Worm (Caenorhabditis elegans) whole organism, L1 larva: ENCODE data around the gene T05A8.6.

ENCODE experiments used
- fkh-10 ChIP-seq: sonication (generic microtip); optimal IDR thresholded peaks from 2 replicates; lab custom pipeline; 2017; ENCODE audit warnings: missing biosample characterization, missing genetic modification reagents, missing genetic modification characterization
- hpl-2 ChIP-seq: fragments of 150-350 bp; optimal IDR thresholded peaks from 2 replicates; lab custom pipeline; 2014; ENCODE audit warnings: missing biosample characterization, missing genetic modification reagents, missing genetic modification characterization

DNA sequence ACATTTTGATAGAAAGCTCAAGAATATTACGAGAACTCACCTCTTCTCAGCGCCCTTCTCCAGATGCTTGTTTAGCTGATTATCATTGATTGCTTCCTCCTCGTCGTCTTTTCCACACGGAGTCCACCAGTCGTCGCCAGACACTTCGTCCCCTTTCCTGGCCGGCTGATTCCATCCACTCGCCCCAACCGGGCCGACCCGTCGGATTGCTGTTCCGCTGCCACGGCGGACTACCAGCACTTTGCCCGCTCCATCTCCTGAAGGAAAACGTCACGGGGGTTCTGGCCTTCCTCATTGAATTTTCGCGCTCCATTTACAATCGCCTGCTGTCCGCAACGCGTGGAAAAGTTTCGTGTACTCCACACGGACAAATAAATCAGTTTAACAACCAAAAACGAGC is 43.9 kb upstream of the T05A8.6 start:
- TF ChIP-seq fkh-10 (GFP tag; lab: Kevin White, UChicago) (no peak), hpl-2 (no peak)
